Worm (Caenorhabditis elegans) whole organism, L1 larva: ENCODE results near the gene C34B4.3.

Experiments used
- C16A3.4 ChIP-seq: fragments of 150-350 bp; optimal IDR thresholded peaks from 2 replicates; lab custom pipeline; 2014; ENCODE audit warnings: missing biosample characterization, missing genetic modification characterization
- ama-1 ChIP-seq: fragments of 150-350 bp; optimal IDR thresholded peaks from 2 replicates; lab custom pipeline; 2014
- ceh-63 ChIP-seq: fragments of 200-800 bp; sonication (Bioruptor generic); optimal IDR thresholded peaks from 2 replicates; lab custom pipeline; 2018; ENCODE audit warnings: mild to moderate bottlenecking, missing genetic modification characterization, missing compliant biosample characterization
- ceh-8 ChIP-seq: fragments of 200-800 bp; sonication (Bioruptor generic); optimal IDR thresholded peaks from 2 replicates; lab custom pipeline; 2018; ENCODE audit warnings: mild to moderate bottlenecking, missing genetic modification characterization, moderate library complexity, missing compliant biosample characterization
- ceh-82 ChIP-seq, 3 experiments: fragments of 150-350 bp in 1 of 3; sonication (generic microtip) in 2 of 3; optimal IDR thresholded peaks; 2 replicates each; lab custom pipeline; 2014 to 2017; ENCODE audit warnings: missing biosample characterization in 3 of 3, missing genetic modification characterization in 3 of 3
- dpl-1 ChIP-seq, 3 experiments: fragments of 150-350 bp in 2 of 3; sonication (generic microtip) in 1 of 3; optimal IDR thresholded peaks; 2 replicates each; lab custom pipeline; 2014 to 2017; ENCODE audit warnings: missing biosample characterization in 3 of 3, missing genetic modification characterization in 3 of 3, missing genetic modification reagents in 3 of 3
- dsc-1 ChIP-seq: sonication (generic microtip); optimal IDR thresholded peaks from 2 replicates; lab custom pipeline; 2016; ENCODE audit warnings: mild to moderate bottlenecking, missing genetic modification characterization, missing compliant biosample characterization
- efl-1 ChIP-seq, 4 experiments: fragments of 150-350 bp; optimal IDR thresholded peaks in 3 of 4; peaks in 1 of 4; 1 replicate in 1 of 4; 2 replicates in 3 of 4; lab custom pipeline; 2014; ENCODE audit warnings: missing biosample characterization in 2 of 4, missing genetic modification characterization in 2 of 4, missing genetic modification reagents in 2 of 4
- egl-13 ChIP-seq: sonication (generic microtip); optimal IDR thresholded peaks from 2 replicates; lab custom pipeline; 2016; ENCODE audit warnings: missing genotype, missing genetic modification reagents, missing genetic modification characterization, missing compliant biosample characterization
- egl-27 ChIP-seq, 2 experiments: fragments of 150-350 bp in 1 of 2; sonication (generic microtip); optimal IDR thresholded peaks; 3 replicates each; lab custom pipeline; 2017 to 2018; ENCODE audit warnings: missing biosample characterization in 2 of 2, missing genetic modification characterization in 2 of 2, missing genetic modification reagents in 2 of 2
- elt-3 ChIP-seq, 6 experiments: fragments of 150-350 bp in 1 of 6; sonication (generic microtip); optimal IDR thresholded peaks; 2 replicates each; lab custom pipeline; 2017 to 2018; ENCODE audit warnings: missing biosample characterization in 6 of 6, missing genetic modification characterization in 6 of 6, inconsistent platforms in 1 of 6
- fkh-4 ChIP-seq: sonication (generic microtip); optimal IDR thresholded peaks from 2 replicates; lab custom pipeline; 2016; ENCODE audit warnings: missing compliant biosample characterization, missing genetic modification characterization, borderline replicate concordance
- fkh-8 ChIP-seq: sonication (generic microtip); optimal IDR thresholded peaks from 2 replicates; lab custom pipeline; 2016; ENCODE audit warnings: mild to moderate bottlenecking, missing genetic modification characterization, missing compliant biosample characterization
- fos-1 ChIP-seq: fragments of 150-350 bp; optimal IDR thresholded peaks from 2 replicates; lab custom pipeline; 2014; ENCODE audit warnings: missing biosample characterization, missing genetic modification characterization
- hlh-4 ChIP-seq: sonication (generic microtip); optimal IDR thresholded peaks from 2 replicates; lab custom pipeline; 2016; ENCODE audit warnings: mild to moderate bottlenecking, missing genetic modification characterization, missing compliant biosample characterization
- hpl-2 ChIP-seq: fragments of 150-350 bp; optimal IDR thresholded peaks from 2 replicates; lab custom pipeline; 2014; ENCODE audit warnings: missing biosample characterization, missing genetic modification reagents, missing genetic modification characterization
- jun-1 ChIP-seq: fragments of 150-350 bp; optimal IDR thresholded peaks from 2 replicates; lab custom pipeline; 2014; ENCODE audit warnings: missing biosample characterization, missing genetic modification reagents, missing genetic modification characterization
- lin-14 ChIP-seq: fragments of 200-800 bp; sonication (Bioruptor generic); optimal IDR thresholded peaks from 2 replicates; lab custom pipeline; 2018; ENCODE audit warnings: mild to moderate bottlenecking, missing genetic modification characterization, moderate library complexity, missing compliant biosample characterization
- lin-15B ChIP-seq: fragments of 150-350 bp; sonication (generic microtip); optimal IDR thresholded peaks from 3 replicates; lab custom pipeline; 2014; ENCODE audit warnings: missing biosample characterization, missing genetic modification characterization
- lir-3 ChIP-seq: sonication (generic microtip); optimal IDR thresholded peaks from 2 replicates; lab custom pipeline; 2016; ENCODE audit warnings: mild to moderate bottlenecking, missing genetic modification characterization, moderate library complexity, missing compliant biosample characterization; ENCODE audit not compliant: poor library complexity
- lsy-2 ChIP-seq, 2 experiments: fragments of 150-350 bp; optimal IDR thresholded peaks; 2 replicates each; lab custom pipeline; 2014; ENCODE audit warnings: missing biosample characterization in 2 of 2, missing genetic modification characterization in 2 of 2
- mab-9 ChIP-seq: fragments of 200-800 bp; sonication (Bioruptor generic); IDR thresholded peaks from 2 replicates; pipeline ENCODE4 v1.3.6; 2022; ENCODE audit warnings: missing genetic modification reagents, missing genetic modification characterization, missing compliant biosample characterization
- mdl-1 ChIP-seq, 2 experiments: fragments of 150-350 bp; optimal IDR thresholded peaks; 2 replicates each; lab custom pipeline; 2014 to 2017; ENCODE audit warnings: missing biosample characterization in 2 of 2, missing genetic modification characterization in 2 of 2, inconsistent platforms in 1 of 2
- nhr-71 ChIP-seq: sonication (generic microtip); optimal IDR thresholded peaks from 2 replicates; lab custom pipeline; 2016; ENCODE audit warnings: mild to moderate bottlenecking, missing genetic modification characterization, moderate library complexity, missing compliant biosample characterization
- nhr-84 ChIP-seq: sonication (generic microtip); optimal IDR thresholded peaks from 2 replicates; lab custom pipeline; 2017; ENCODE audit warnings: missing biosample characterization, missing genetic modification characterization
- pag-3 ChIP-seq: sonication (generic microtip); optimal IDR thresholded peaks from 2 replicates; lab custom pipeline; 2017; ENCODE audit warnings: missing genetic modification characterization, mild to moderate bottlenecking, missing compliant biosample characterization, antibody characterized with exemption, borderline replicate concordance; ENCODE audit not compliant: insufficient read depth
- pax-3 ChIP-seq: fragments of 200-800 bp; sonication (Bioruptor generic); optimal IDR thresholded peaks from 2 replicates; lab custom pipeline; 2018; ENCODE audit warnings: mild to moderate bottlenecking, missing genetic modification characterization, moderate library complexity, missing compliant biosample characterization
- pqm-1 ChIP-seq: sonication (generic microtip); optimal IDR thresholded peaks from 3 replicates; lab custom pipeline; 2017; ENCODE audit warnings: missing biosample characterization, missing genetic modification characterization
- rnt-1 ChIP-seq: sonication (generic microtip); optimal IDR thresholded peaks from 2 replicates; lab custom pipeline; 2016; ENCODE audit warnings: mild to moderate bottlenecking, missing genetic modification characterization, moderate library complexity, missing compliant biosample characterization
- snpc-4 ChIP-seq: fragments of 150-350 bp; optimal IDR thresholded peaks from 2 replicates; lab custom pipeline; 2014; ENCODE audit warnings: missing biosample characterization, missing genetic modification characterization
- sox-4 ChIP-seq: sonication (generic microtip); optimal IDR thresholded peaks from 2 replicates; lab custom pipeline; 2016; ENCODE audit warnings: missing genetic modification characterization, missing compliant biosample characterization
- swsn-7 ChIP-seq: sonication (generic microtip); optimal IDR thresholded peaks from 2 replicates; lab custom pipeline; 2016; ENCODE audit warnings: missing genetic modification characterization, missing compliant biosample characterization
- tlp-1 ChIP-seq: fragments of 150-350 bp; optimal IDR thresholded peaks from 2 replicates; lab custom pipeline; 2014; ENCODE audit warnings: missing biosample characterization, missing genetic modification characterization
- unc-30 ChIP-seq: sonication (generic microtip); optimal IDR thresholded peaks from 2 replicates; lab custom pipeline; 2017; ENCODE audit warnings: missing biosample characterization, missing genetic modification characterization
- unc-62 ChIP-seq: fragments of 150-350 bp; optimal IDR thresholded peaks from 2 replicates; lab custom pipeline; 2014; ENCODE audit warnings: missing biosample characterization, missing genetic modification reagents, missing genetic modification characterization
- unc-86 ChIP-seq: sonication (generic microtip); optimal IDR thresholded peaks from 2 replicates; lab custom pipeline; 2016; ENCODE audit warnings: missing genetic modification characterization, missing compliant biosample characterization
- ztf-4 ChIP-seq: fragments of 150-350 bp; optimal IDR thresholded peaks from 2 replicates; lab custom pipeline; 2014; ENCODE audit warnings: missing biosample characterization, missing genetic modification characterization

The C34B4.3 gene

DNA sequence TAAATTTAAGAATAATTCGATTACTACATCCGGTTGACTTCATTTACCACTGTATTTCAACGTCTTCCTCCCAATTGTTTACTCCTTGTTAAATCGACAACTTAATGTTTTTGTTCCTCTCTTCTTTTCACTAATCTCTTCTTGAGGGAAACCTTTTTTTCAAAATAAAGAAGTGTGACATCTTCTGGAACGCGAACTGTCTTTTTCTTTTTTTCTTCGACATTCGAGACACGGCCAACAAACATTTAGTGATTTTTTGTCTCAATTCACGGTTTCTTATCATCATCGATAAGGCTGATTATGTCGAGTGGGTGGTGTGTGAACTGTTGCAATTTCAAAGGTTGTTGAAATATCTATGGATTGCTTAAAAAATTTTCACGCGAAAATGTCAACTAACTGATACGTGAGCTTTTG, 14.3 kb upstream of the C34B4.3 start (continued):
- peak in 2 of 6 experiments; percentile 50 to 87 for TF ChIP-seq elt-3 (tag; optimal IDR thresholded peaks at IDR 0.05; lab: Kevin White, UChicago)
- TF ChIP-seq lsy-2 (tag; optimal IDR thresholded peaks at IDR 0.05; lab: Kevin White, UChicago): no peak
- no peak for TF ChIP-seq sox-4 (tag; lab: Kevin White, UChicago)
- TF ChIP-seq egl-13 (tag; lab: Kevin White, UChicago): no peak
- no peak for TF ChIP-seq ztf-4 (tag; lab: Kevin White, UChicago)
- no peak for TF ChIP-seq ama-1
- TF ChIP-seq snpc-4 (tag; lab: Kevin White, UChicago): no peak
- TF ChIP-seq ceh-63 (GFP tag; lab: Kevin White, UChicago): no peak
- TF ChIP-seq ceh-8 (GFP tag; lab: Kevin White, UChicago): no peak
- TF ChIP-seq lin-15B (tag; lab: Kevin White, UChicago): no peak
- TF ChIP-seq mab-9: no peak
- no peak for TF ChIP-seq pqm-1
- TF ChIP-seq unc-86 (tag; lab: Kevin White, UChicago): no peak
- TF ChIP-seq efl-1 (optimal IDR thresholded peaks at IDR 0.05; lab: Kevin White, UChicago): no peak
- no peak for TF ChIP-seq efl-1 (GFP tag; optimal IDR thresholded peaks at IDR 0.05 in 1 of 2; lab: Kevin White, UChicago)
- no peak for TF ChIP-seq pag-3 (tag; lab: Kevin White, UChicago)
- no peak for TF ChIP-seq hlh-4
- TF ChIP-seq pax-3: no peak
- no peak for TF ChIP-seq C16A3.4
- no peak for TF ChIP-seq lir-3 (tag; lab: Kevin White, UChicago)
- TF ChIP-seq dpl-1 (GFP tag; optimal IDR thresholded peaks at IDR 0.05; lab: Kevin White, UChicago): peak in 1 of 3 experiments; percentile 37
- peak; percentile 25 for TF ChIP-seq nhr-71 (tag; lab: Kevin White, UChicago)
- no peak for TF ChIP-seq swsn-7 (tag; lab: Kevin White, UChicago)
- no peak for TF ChIP-seq fkh-4 (tag; lab: Kevin White, UChicago)
- TF ChIP-seq fos-1 (tag; lab: Kevin White, UChicago): no peak
- TF ChIP-seq egl-27 (tag; optimal IDR thresholded peaks at IDR 0.05; lab: Kevin White, UChicago): no peak
- no peak for TF ChIP-seq dsc-1 (tag; lab: Kevin White, UChicago)
- no peak for TF ChIP-seq unc-30 (tag; lab: Kevin White, UChicago)
- no peak for TF ChIP-seq nhr-84 (tag; lab: Kevin White, UChicago)
- no peak for TF ChIP-seq fkh-8 (tag; lab: Kevin White, UChicago)
- no peak for TF ChIP-seq rnt-1 (tag; lab: Kevin White, UChicago)

DNA sequence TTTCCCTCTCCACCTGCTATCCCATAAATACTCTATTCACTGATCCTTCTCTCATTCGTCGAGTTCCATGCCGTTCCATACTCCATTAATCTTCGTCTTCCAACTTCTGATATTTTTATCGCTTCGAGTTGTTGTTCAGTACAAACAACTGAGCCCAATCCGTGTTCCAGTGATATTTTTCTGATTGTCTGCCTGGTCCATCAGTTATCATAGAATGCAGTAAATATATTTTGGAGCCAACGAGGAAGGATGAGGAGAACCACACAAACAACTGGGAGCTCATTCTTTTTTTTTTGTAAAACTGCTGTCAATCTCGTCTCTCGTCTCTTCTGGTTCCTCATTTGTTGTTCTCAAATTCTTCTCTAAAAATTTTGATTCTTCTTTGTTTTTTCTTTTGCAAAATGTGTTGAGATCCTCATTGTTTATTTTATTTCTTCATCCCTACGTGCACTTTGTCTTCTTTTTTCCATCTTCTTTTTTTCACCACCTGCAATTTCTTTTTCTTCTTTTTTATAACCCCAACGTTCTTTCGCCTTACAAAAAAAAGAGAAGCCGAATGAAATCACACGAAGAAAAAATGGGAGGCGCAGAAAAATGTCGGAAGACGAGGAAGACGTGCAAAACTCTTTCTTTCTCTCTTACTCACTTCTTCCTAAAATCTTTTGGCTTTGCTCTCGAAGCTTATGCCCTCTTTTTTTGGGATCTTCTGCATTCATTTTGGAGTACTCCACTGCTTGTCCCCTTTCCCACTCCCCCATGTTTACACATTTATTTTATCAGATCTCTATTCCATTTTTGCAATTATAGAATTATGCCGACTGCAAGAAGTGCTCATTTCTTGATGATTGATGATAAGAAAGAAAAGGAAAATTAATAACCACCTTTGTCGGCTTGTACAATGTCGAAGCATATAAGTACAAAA, 13.1 kb upstream of the C34B4.3 start:
- TF ChIP-seq lsy-2 (tag; optimal IDR thresholded peaks at IDR 0.05; lab: Kevin White, UChicago) (peak in 1 of 2 experiments; percentile 33), efl-1 (optimal IDR thresholded peaks at IDR 0.05; lab: Kevin White, UChicago) (no peak), efl-1 (GFP tag; optimal IDR thresholded peaks at IDR 0.05 in 1 of 2; lab: Kevin White, UChicago) (peak in 1 of 2 experiments; percentile 52), lin-14 (GFP tag; lab: Kevin White, UChicago) (peak; percentile 69), mdl-1 (tag; optimal IDR thresholded peaks at IDR 0.05; lab: Kevin White, UChicago) (no peak), rnt-1 (tag; lab: Kevin White, UChicago) (peak; percentile 8), pqm-1 (no peak), unc-62 (GFP tag; lab: Kevin White, UChicago) (no peak), ceh-82 (tag; optimal IDR thresholded peaks at IDR 0.05; lab: Kevin White, UChicago) (peak in 1 of 3 experiments; percentile 32), pag-3 (tag; lab: Kevin White, UChicago) (no peak), sox-4 (tag; lab: Kevin White, UChicago) (no peak), tlp-1 (tag; lab: Kevin White, UChicago) (no peak), hpl-2 (no peak), ceh-8 (GFP tag; lab: Kevin White, UChicago) (no peak), pax-3 (peak; percentile 9), nhr-71 (tag; lab: Kevin White, UChicago) (peak; percentile 12), jun-1 (tag; lab: Kevin White, UChicago) (no peak)
